Worm (Caenorhabditis elegans): ENCODE measurements around the gene pbs-3.
A peak's percentile ranks its signal among the peaks of the same experiment; 100 is the strongest.

Gene pbs-3

ce11 chrII:4993530-4994192 lies 38.4 kb upstream of the pbs-3 start, which contains the start of the genes eif-1 and vps-24 (continued):
- TF ChIP-seq hmg-1.1 (GFP tag; IDR thresholded peaks at IDR 0.05) (no peak), ama-1 (optimal IDR thresholded peaks at IDR 0.05) (no peak), gei-8 (GFP tag; optimal IDR thresholded peaks at IDR 0.05) (no peak), dpl-1 (GFP tag; optimal IDR thresholded peaks at IDR 0.05) (peak; percentile 71), daf-16 (GFP tag; optimal IDR thresholded peaks at IDR 0.05) (no peak), daf-16 (tag; optimal IDR thresholded peaks at IDR 0.05) (peak; percentile 47), R02D3.7 (tag; optimal IDR thresholded peaks at IDR 0.05) (no peak), zip-11 (GFP tag; IDR thresholded peaks at IDR 0.05) (no peak), skn-1 (tag; optimal IDR thresholded peaks at IDR 0.05) (no peak), unc-130 (GFP tag; optimal IDR thresholded peaks at IDR 0.05) (peak; percentile 83), egl-43 (GFP tag; IDR thresholded peaks at IDR 0.05) (no peak), T26A8.4 (GFP tag; IDR thresholded peaks at IDR 0.05) (no peak), F37D6.2 (tag; optimal IDR thresholded peaks at IDR 0.05) (no peak), rbr-2 (tag; optimal IDR thresholded peaks at IDR 0.05) (peak; percentile 3), aly-2 (tag; optimal IDR thresholded peaks at IDR 0.05) (no peak), spr-1 (tag; optimal IDR thresholded peaks at IDR 0.05) (no peak), ces-1 (GFP tag; optimal IDR thresholded peaks at IDR 0.05) (no peak), duxl-1 (tag; optimal IDR thresholded peaks at IDR 0.05; ENCODE audit: poor library complexity) (no peak), pha-4 (GFP tag; IDR thresholded peaks at IDR 0.05) (no peak), pha-4 (tag; optimal IDR thresholded peaks at IDR 0.05) (no peak)

ce11 chrII:4992977-4993376 lies 37.8 kb upstream of the pbs-3 start, which contains the start of gene pigb-1:
TSS of gene pigb-1 (minus strand) at chrII:4993077.
- 0 out of 2 replicates have a peak, but pooled peaks have one; percentile 19 for TF ChIP-seq ctbp-1 (GFP tag; IDR thresholded peaks at IDR 0.05)
- TF ChIP-seq duxl-1 (tag; optimal IDR thresholded peaks at IDR 0.05; ENCODE audit: poor library complexity), result no peak

ce11 chrII:4989802-4990201 lies 34.6 kb upstream of the pbs-3 start, which contains the start of gene T27F7.12:
TSS of gene T27F7.12 (plus strand) at chrII:4990102.
- TF ChIP-seq pha-4 (GFP tag; IDR thresholded peaks at IDR 0.05), result no peak
- no peak for TF ChIP-seq pha-4 (tag; optimal IDR thresholded peaks at IDR 0.05)
- no peak for TF ChIP-seq egl-43 (GFP tag; IDR thresholded peaks at IDR 0.05)
- TF ChIP-seq fkh-10 (GFP tag; optimal IDR thresholded peaks at IDR 0.05), result no peak
- no peak for TF ChIP-seq dpl-1 (GFP tag; optimal IDR thresholded peaks at IDR 0.05)
- no peak for TF ChIP-seq hif-1 (tag; optimal IDR thresholded peaks at IDR 0.05)
- no peak for TF ChIP-seq nhr-25 (tag; optimal IDR thresholded peaks at IDR 0.05; ENCODE audit: borderline replicate concordance, insufficient read depth)
- TF ChIP-seq lir-3 (tag; optimal IDR thresholded peaks at IDR 0.05), result no peak
- no peak for TF ChIP-seq skn-1 (tag; optimal IDR thresholded peaks at IDR 0.05)
- no peak for TF ChIP-seq snpc-1.2 (GFP tag; IDR thresholded peaks at IDR 0.05)
- no peak for TF ChIP-seq unc-39 (tag; optimal IDR thresholded peaks at IDR 0.05)
- no peak for TF ChIP-seq T20F7.1 (GFP tag; optimal IDR thresholded peaks at IDR 0.05)
- no peak for TF ChIP-seq hlh-30 (tag; optimal IDR thresholded peaks at IDR 0.05; ENCODE audit: insufficient read depth)
- no peak for TF ChIP-seq dmd-9 (GFP tag; IDR thresholded peaks at IDR 0.05)

- TF ChIP-seq ctbp-1 (GFP tag; IDR thresholded peaks at IDR 0.05) (no peak), nhr-48 (tag; optimal IDR thresholded peaks at IDR 0.05) (no peak), skn-1 (tag; optimal IDR thresholded peaks at IDR 0.05) (no peak), fos-1 (tag; optimal IDR thresholded peaks at IDR 0.05) (no peak)
Measured at ce11 chrII:4987257-4987656, 32.0 kb upstream of the pbs-3 start.

ce11 chrII:4986664-4987063 lies 31.4 kb upstream of the pbs-3 start:
- TF ChIP-seq snpc-4 (tag; optimal IDR thresholded peaks at IDR 0.05), result no peak
- no peak for TF ChIP-seq egl-27 (tag; optimal IDR thresholded peaks at IDR 0.05)
- TF ChIP-seq F37D6.2 (tag; optimal IDR thresholded peaks at IDR 0.05), result no peak
- no peak for TF ChIP-seq nhr-42 (GFP tag; IDR thresholded peaks at IDR 0.05)
- no peak for TF ChIP-seq lin-29 (GFP tag; IDR thresholded peaks at IDR 0.05)
- no peak for TF ChIP-seq D1046.2 (GFP tag; IDR thresholded peaks at IDR 0.05)
- no peak for TF ChIP-seq ceh-82 (tag; optimal IDR thresholded peaks at IDR 0.05)
- TF ChIP-seq zag-1 (tag; optimal IDR thresholded peaks at IDR 0.05), result no peak
- TF ChIP-seq nhr-102 (tag; optimal IDR thresholded peaks at IDR 0.05), result no peak
- no peak for TF ChIP-seq R02D3.7 (tag; optimal IDR thresholded peaks at IDR 0.05)
- no peak for TF ChIP-seq dmd-9 (GFP tag; IDR thresholded peaks at IDR 0.05)
- TF ChIP-seq skn-1 (tag; optimal IDR thresholded peaks at IDR 0.05), result no peak
- TF ChIP-seq aly-2 (tag; optimal IDR thresholded peaks at IDR 0.05), result no peak
- TF ChIP-seq gei-8 (GFP tag; optimal IDR thresholded peaks at IDR 0.05), result no peak
- no peak for TF ChIP-seq nhr-77 (tag; optimal IDR thresholded peaks at IDR 0.05)
- no peak for TF ChIP-seq dmd-8 (GFP tag; IDR thresholded peaks at IDR 0.05)

Measured in whole organism, L4 larva.